Fruit fly (Drosophila melanogaster): ENCODE results near the gene CG2217.

Gene CG2217

dm6 chr3R:30388215-30388871 lies 34.4 kb downstream of the CG2217 start (continued):
- TF ChIP-seq kni (GFP tag; optimal IDR thresholded peaks at IDR 0.05) (peak; percentile 95), Ets97D (GFP tag; optimal IDR thresholded peaks at IDR 0.05) (peak; percentile 83), org-1 (GFP tag; optimal IDR thresholded peaks at IDR 0.05) (peak; percentile 98), HLH4C (GFP tag; IDR thresholded peaks at IDR 0.05; ENCODE audit: partially characterized antibody) (no peak), Fer3 (tag; optimal IDR thresholded peaks at IDR 0.05) (peak; percentile 84), Dip2 (GFP tag; IDR thresholded peaks at IDR 0.05) (peak; percentile 51), NFAT (GFP tag; IDR thresholded peaks at IDR 0.05) (peak; percentile 94), knrl (GFP tag; IDR thresholded peaks at IDR 0.05; ENCODE audit: partially characterized antibody) (no peak), repo (GFP tag; optimal IDR thresholded peaks at IDR 0.05) (peak; percentile 95), kay (GFP tag; optimal IDR thresholded peaks at IDR 0.05) (peak; percentile 99), gfzf (GFP tag; optimal IDR thresholded peaks at IDR 0.05) (peak; percentile 20), CG8359 (GFP tag; optimal IDR thresholded peaks at IDR 0.05; ENCODE audit: borderline replicate concordance) (peak; percentile 87), CG7928 (GFP tag; optimal IDR thresholded peaks at IDR 0.05) (peak; percentile 75), Nf-YB (GFP tag; optimal IDR thresholded peaks at IDR 0.05) (peak; percentile 85), CG17829 (tag; optimal IDR thresholded peaks at IDR 0.05) (peak; percentile 94), ac (GFP tag; optimal IDR thresholded peaks at IDR 0.05) (peak; percentile 88), unpg (GFP tag; optimal IDR thresholded peaks at IDR 0.05) (peak; percentile 88), Nf-YA (GFP tag; IDR thresholded peaks at IDR 0.05) (peak; percentile 67), so (GFP tag; IDR thresholded peaks at IDR 0.05) (peak; percentile 89), esg (GFP tag; conservative IDR thresholded peaks at IDR 0.05) (peak; percentile 90), Sox100B (GFP tag; optimal IDR thresholded peaks at IDR 0.05) (peak; percentile 99), yki (optimal IDR thresholded peaks at IDR 0.05) (no peak), CG12104 (GFP tag; optimal IDR thresholded peaks at IDR 0.05) (peak; percentile 98), trem (tag; optimal IDR thresholded peaks at IDR 0.05) (peak; percentile 78), Hmx (GFP tag; optimal IDR thresholded peaks at IDR 0.05) (peak; percentile 95), CG11398 (GFP tag; optimal IDR thresholded peaks at IDR 0.05) (peak; percentile 97), E2f2 (GFP tag; IDR thresholded peaks at IDR 0.05) (peak; percentile 67), Abd-B (GFP tag; optimal IDR thresholded peaks at IDR 0.05) (peak; percentile 95), mirr (GFP tag; optimal IDR thresholded peaks at IDR 0.05) (peak; percentile 82), Ravus (GFP tag; IDR thresholded peaks at IDR 0.05) (peak; percentile 44), rib (GFP tag; IDR thresholded peaks at IDR 0.05) (peak; percentile 73), pzg (GFP tag; optimal IDR thresholded peaks at IDR 0.05) (peak; percentile 18), CG17612 (GFP tag; IDR thresholded peaks at IDR 0.05) (peak; percentile 73), CG8765 (GFP tag; IDR thresholded peaks at IDR 0.05) (peak; percentile 74; the same call in 1 of the 2 replicates), Chrac-16 (GFP tag; optimal IDR thresholded peaks at IDR 0.05) (peak; percentile 95), CG10431 (GFP tag; optimal IDR thresholded peaks at IDR 0.05) (peak; percentile 89), Dek (tag; optimal IDR thresholded peaks at IDR 0.05) (peak; percentile 91), Tbp (GFP tag; optimal IDR thresholded peaks at IDR 0.05) (no peak), kah (GFP tag; optimal IDR thresholded peaks at IDR 0.05) (peak; percentile 73), CG15011 (GFP tag; optimal IDR thresholded peaks at IDR 0.05) (peak; percentile 97), HLH3B (GFP tag; IDR thresholded peaks at IDR 0.05) (peak; percentile 88), CG31441 (GFP tag; IDR thresholded peaks at IDR 0.05) (peak; percentile 96), CG12071 (GFP tag; optimal IDR thresholded peaks at IDR 0.05) (peak; percentile 88), CG2199 (GFP tag; IDR thresholded peaks at IDR 0.05) (peak; percentile 54; the same call in 2 of the 3 replicates), Myb (GFP tag; optimal IDR thresholded peaks at IDR 0.05) (peak; percentile 90), tll (GFP tag; optimal IDR thresholded peaks at IDR 0.05) (peak; percentile 59 to 74), tx (GFP tag; optimal IDR thresholded peaks at IDR 0.05) (peak; percentile 97), jigr1 (GFP tag; IDR thresholded peaks at IDR 0.05) (peak; percentile 85), CG17328 (GFP tag; IDR thresholded peaks at IDR 0.05) (peak; percentile 85), grn (GFP tag; optimal IDR thresholded peaks at IDR 0.05) (peak; percentile 76)
